Worm (Caenorhabditis elegans): ENCODE measurements around the gene alp-1.

The alp-1 gene

ce11 chrIV:8825997-8826605 lies 26.2 kb upstream of the alp-1 start:
- TF ChIP-seq aly-2 (tag; optimal IDR thresholded peaks at IDR 0.05), result peak; percentile 3
- TF ChIP-seq nhr-21 (tag; optimal IDR thresholded peaks at IDR 0.05), result peak; percentile 30
- TF ChIP-seq sma-3 (GFP tag; optimal IDR thresholded peaks at IDR 0.05), result peak; percentile 38
- TF ChIP-seq nhr-25 (tag; optimal IDR thresholded peaks at IDR 0.05), result peak; percentile 38
- no peak for TF ChIP-seq lin-11 (tag; optimal IDR thresholded peaks at IDR 0.05)
- peak; percentile 58 for TF ChIP-seq lin-13 (GFP tag; optimal IDR thresholded peaks at IDR 0.05)

- TF ChIP-seq ztf-4 (tag; optimal IDR thresholded peaks at IDR 0.05), result no peak
- TF ChIP-seq nhr-25 (tag; optimal IDR thresholded peaks at IDR 0.05), result peak; percentile 10
- TF ChIP-seq peb-1 (tag; optimal IDR thresholded peaks at IDR 0.05), result no peak
- TF ChIP-seq lin-11 (tag; optimal IDR thresholded peaks at IDR 0.05), result no peak
- peak; percentile 57 for TF ChIP-seq blmp-1 (tag; optimal IDR thresholded peaks at IDR 0.05; ENCODE audit: insufficient read depth)
- peak; percentile 24 for TF ChIP-seq nhr-129 (tag; optimal IDR thresholded peaks at IDR 0.05)
- peak; percentile 1 for TF ChIP-seq ceh-16 (tag; optimal IDR thresholded peaks at IDR 0.05)
- TF ChIP-seq nhr-77 (tag; optimal IDR thresholded peaks at IDR 0.05), result no peak
- TF ChIP-seq sem-4 (tag; optimal IDR thresholded peaks at IDR 0.05), result peak; percentile 21
- peak; percentile 48 for TF ChIP-seq fos-1 (tag; optimal IDR thresholded peaks at IDR 0.05)
- peak; percentile 40 for TF ChIP-seq unc-55 (GFP tag; optimal IDR thresholded peaks at IDR 0.05)
- no peak for TF ChIP-seq nhr-6 (tag; optimal IDR thresholded peaks at IDR 0.05)
- TF ChIP-seq lsy-2 (tag; optimal IDR thresholded peaks at IDR 0.05), result peak in 1 of 2 experiments; percentile 61
- peak; percentile 23 for TF ChIP-seq sma-9 (GFP tag; optimal IDR thresholded peaks at IDR 0.05)
- no peak for TF ChIP-seq sma-9 (tag; optimal IDR thresholded peaks at IDR 0.05)
Measured at ce11 chrIV:8826606-8827000, 25.7 kb upstream of the alp-1 start.

- TF ChIP-seq snpc-4 (tag; optimal IDR thresholded peaks at IDR 0.05), result no peak
- TF ChIP-seq nhr-237 (tag; optimal IDR thresholded peaks at IDR 0.05), result no peak
- TF ChIP-seq nhr-12 (tag; optimal IDR thresholded peaks at IDR 0.05), result no peak
- TF ChIP-seq gmeb-1 (tag; optimal IDR thresholded peaks at IDR 0.05), result no peak
- no peak for TF ChIP-seq Y55F3AM.14 (GFP tag; optimal IDR thresholded peaks at IDR 0.05)
- no peak for TF ChIP-seq nhr-77 (tag; optimal IDR thresholded peaks at IDR 0.05)
Measured at ce11 chrIV:8827500-8827899, 24.8 kb upstream of the alp-1 start, which contains the start of gene T28C6.7. TSS of gene T28C6.7 (plus strand) at chrIV:8827800.

ce11 chrIV:8830591-8830990 lies 21.7 kb upstream of the alp-1 start, which contains the start of gene T28C6.8:
TSS of gene T28C6.8 (minus strand) at chrIV:8830727.
- TF ChIP-seq nhr-11 (tag; optimal IDR thresholded peaks at IDR 0.05), result no peak
- peak; percentile 63 for TF ChIP-seq blmp-1 (tag; optimal IDR thresholded peaks at IDR 0.05; ENCODE audit: insufficient read depth)
- peak; percentile 66 for TF ChIP-seq nhr-25 (tag; optimal IDR thresholded peaks at IDR 0.05)
- TF ChIP-seq nhr-129 (tag; optimal IDR thresholded peaks at IDR 0.05), result peak; percentile 70
- TF ChIP-seq gmeb-1 (tag; optimal IDR thresholded peaks at IDR 0.05), result peak; percentile 42
- TF ChIP-seq elt-3 (tag; optimal IDR thresholded peaks at IDR 0.05), result no peak
- TF ChIP-seq nhr-21 (tag; optimal IDR thresholded peaks at IDR 0.05), result peak; percentile 65
- peak; percentile 37 for TF ChIP-seq crh-2 (tag; optimal IDR thresholded peaks at IDR 0.05)
- TF ChIP-seq C34F6.9 (tag; optimal IDR thresholded peaks at IDR 0.05), result no peak
- no peak for TF ChIP-seq zag-1 (tag; optimal IDR thresholded peaks at IDR 0.05)
- peak; percentile 69 for TF ChIP-seq sma-3 (GFP tag; optimal IDR thresholded peaks at IDR 0.05)
- peak; percentile 65 for TF ChIP-seq fos-1 (tag; optimal IDR thresholded peaks at IDR 0.05)
- no peak for TF ChIP-seq nhr-6 (tag; optimal IDR thresholded peaks at IDR 0.05)
- peak in 1 of 2 experiments; percentile 22 for TF ChIP-seq mdl-1 (tag; optimal IDR thresholded peaks at IDR 0.05)
- TF ChIP-seq sma-9 (GFP tag; optimal IDR thresholded peaks at IDR 0.05), result peak; percentile 60
- TF ChIP-seq sma-9 (tag; optimal IDR thresholded peaks at IDR 0.05), result no peak

- TF ChIP-seq elt-1 (tag; optimal IDR thresholded peaks at IDR 0.05), result no peak
- no peak for TF ChIP-seq R02D3.7 (tag; optimal IDR thresholded peaks at IDR 0.05)
- TF ChIP-seq nhr-12 (tag; optimal IDR thresholded peaks at IDR 0.05), result no peak
- TF ChIP-seq aly-2 (tag; optimal IDR thresholded peaks at IDR 0.05), result no peak
- TF ChIP-seq alr-1 (tag; optimal IDR thresholded peaks at IDR 0.05), result no peak
- no peak for TF ChIP-seq snpc-4 (tag; optimal IDR thresholded peaks at IDR 0.05)
- no peak for TF ChIP-seq F13H6.1 (tag; optimal IDR thresholded peaks at IDR 0.05)
- TF ChIP-seq nhr-23 (tag; optimal IDR thresholded peaks at IDR 0.05), result no peak
- TF ChIP-seq ama-1 (optimal IDR thresholded peaks at IDR 0.05), result no peak
- no peak for TF ChIP-seq lin-39 (tag; optimal IDR thresholded peaks at IDR 0.05)
- TF ChIP-seq mdl-1 (tag; optimal IDR thresholded peaks at IDR 0.05), result no peak
- no peak for TF ChIP-seq ztf-11 (tag; optimal IDR thresholded peaks at IDR 0.05)
Measured at ce11 chrIV:8840161-8840765, 12.0 kb upstream of the alp-1 start, which contains the start of the genes T28C6.11 and T11B7.1. TSS of gene T28C6.11 (minus strand) at chrIV:8840261. TSS of gene T11B7.1 (plus strand) at chrIV:8840715.

Data from whole organism, L2 larva.